Fruit fly (Drosophila melanogaster) whole organism, embryonic: ENCODE measurements around the gene CG8837.
A peak's percentile ranks its signal among the peaks of the same experiment; 100 is the strongest.

Experiments used
- C15 ChIP-seq: fragments of 200-800 bp; sonication (Bioruptor generic); IDR thresholded peaks from 3 replicates; pipeline ENCODE4 v1.3.6; 2022; ENCODE audit warnings: missing biosample characterization, missing genetic modification characterization
- CG10147 ChIP-seq: fragments of 200-800 bp; sonication (Bioruptor generic); optimal IDR thresholded peaks from 2 replicates; lab custom pipeline; 2019; ENCODE audit warnings: missing biosample characterization, mild to moderate bottlenecking, missing genetic modification characterization, moderate library complexity
- CG12299 ChIP-seq: fragments of 200-800 bp; sonication (Bioruptor generic); optimal IDR thresholded peaks from 2 replicates; lab custom pipeline; 2018; ENCODE audit warnings: missing biosample characterization, mild to moderate bottlenecking, missing genetic modification characterization
- CG12391 ChIP-seq: fragments of 200-800 bp; sonication (Bioruptor generic); optimal IDR thresholded peaks from 3 replicates; lab custom pipeline; 2018; ENCODE audit warnings: missing biosample characterization, mild to moderate bottlenecking, missing genetic modification characterization, moderate library complexity
- CG13123 ChIP-seq: fragments of 200-800 bp; sonication (Bioruptor generic); optimal IDR thresholded peaks from 2 replicates; lab custom pipeline; 2016; ENCODE audit warnings: missing biosample characterization, missing genetic modification characterization
- CG13424 ChIP-seq: fragments of 200-800 bp; sonication (Bioruptor generic); optimal IDR thresholded peaks from 2 replicates; lab custom pipeline; 2019; ENCODE audit warnings: missing biosample characterization, mild to moderate bottlenecking, missing genetic modification characterization, moderate library complexity
- CG15073 ChIP-seq: fragments of 200-800 bp; sonication (Bioruptor generic); optimal IDR thresholded peaks from 2 replicates; lab custom pipeline; 2016; ENCODE audit warnings: missing biosample characterization, missing genetic modification characterization
- CG15479 ChIP-seq: fragments of 200-800 bp; sonication (Bioruptor generic); optimal IDR thresholded peaks from 3 replicates; lab custom pipeline; 2019; ENCODE audit warnings: missing biosample characterization, mild to moderate bottlenecking, missing genetic modification characterization, moderate library complexity
- CG17802 ChIP-seq: fragments of 200-800 bp; sonication (Bioruptor generic); optimal IDR thresholded peaks from 2 replicates; lab custom pipeline; 2018; ENCODE audit warnings: missing biosample characterization, mild to moderate bottlenecking, missing genetic modification characterization, moderate library complexity
- CG1832 ChIP-seq: fragments of 200-800 bp; sonication (Bioruptor generic); optimal IDR thresholded peaks from 2 replicates; lab custom pipeline; 2017; ENCODE audit warnings: missing biosample characterization, mild to moderate bottlenecking, missing genetic modification characterization, inconsistent platforms
- CG3065 ChIP-seq: fragments of 200-800 bp; sonication (Bioruptor generic); optimal IDR thresholded peaks from 2 replicates; lab custom pipeline; 2016; ENCODE audit warnings: missing biosample characterization, missing genetic modification characterization
- CG32772 ChIP-seq: fragments of 200-800 bp; sonication (Bioruptor generic); IDR thresholded peaks from 2 replicates; pipeline ENCODE4 v1.3.6; 2022; ENCODE audit warnings: missing biosample characterization, missing genetic modification characterization
- CG34224 ChIP-seq: fragments of 200-800 bp; sonication (Bioruptor generic); IDR thresholded peaks from 3 replicates; pipeline ENCODE4 v1.3.6; 2022; ENCODE audit warnings: missing biosample characterization, missing genetic modification characterization; ENCODE audit not compliant: partially characterized antibody
- CG8089 ChIP-seq: fragments of 200-800 bp; sonication (Bioruptor generic); optimal IDR thresholded peaks from 3 replicates; lab custom pipeline; 2016; ENCODE audit warnings: missing biosample characterization, missing genetic modification characterization
- CG8388 ChIP-seq: fragments of 200-800 bp; sonication (Bioruptor generic); optimal IDR thresholded peaks from 2 replicates; lab custom pipeline; 2019; ENCODE audit warnings: missing biosample characterization, mild to moderate bottlenecking, missing genetic modification characterization, moderate library complexity
- CG8944 ChIP-seq: fragments of 200-800 bp; sonication (Bioruptor generic); optimal IDR thresholded peaks from 3 replicates; lab custom pipeline; 2016; ENCODE audit warnings: missing biosample characterization, missing genetic modification characterization
- CG9727 ChIP-seq: fragments of 200-800 bp; sonication (Bioruptor generic); optimal IDR thresholded peaks from 3 replicates; lab custom pipeline; 2017; ENCODE audit warnings: missing biosample characterization, mild to moderate bottlenecking, missing genetic modification characterization
- D ChIP-seq, 2 experiments: fragments of 200-800 bp in 1 of 2; fragments of >200 bp in 1 of 2; sonication (Bioruptor generic) in 1 of 2; optimal IDR thresholded peaks; 2 replicates in 1 of 2; 3 replicates in 1 of 2; lab custom pipeline; 2017; ENCODE audit warnings: mild to moderate bottlenecking in 1 of 2, missing biosample characterization in 1 of 2, missing genetic modification characterization in 1 of 2, missing genetic modification reagents in 1 of 2
- D19A ChIP-seq: fragments of 200-800 bp; optimal IDR thresholded peaks from 3 replicates; lab custom pipeline; 2019; ENCODE audit warnings: missing biosample characterization, mild to moderate bottlenecking, missing genetic modification characterization, moderate library complexity
- Dll ChIP-seq: fragments of 200-800 bp; sonication (Bioruptor generic); IDR thresholded peaks from 4 replicates; pipeline ENCODE4 v1.3.6; 2022; ENCODE audit warnings: missing biosample characterization, missing genetic modification characterization; ENCODE audit not compliant: partially characterized antibody
- Dp ChIP-seq: fragments of 200-800 bp; sonication (Bioruptor generic); optimal IDR thresholded peaks from 2 replicates; lab custom pipeline; 2018; ENCODE audit warnings: missing biosample characterization, mild to moderate bottlenecking, missing genetic modification characterization, moderate library complexity
- Drgx ChIP-seq: fragments of 200-800 bp; sonication (Bioruptor generic); IDR thresholded peaks from 2 replicates; pipeline ENCODE4 v1.3.6; 2022; ENCODE audit warnings: missing biosample characterization, missing genetic modification characterization
- Ets65A ChIP-seq: fragments of 200-800 bp; sonication (Bioruptor generic); peaks from one replicate; lab custom pipeline; 2016; ENCODE audit warnings: missing biosample characterization, missing genetic modification characterization
- Ets97D ChIP-seq: fragments of 200-800 bp; sonication (Bioruptor generic); optimal IDR thresholded peaks from 3 replicates; lab custom pipeline; 2016; ENCODE audit warnings: missing biosample characterization, missing genetic modification characterization
- Gug ChIP-seq: fragments of 200-800 bp; sonication (Bioruptor generic); IDR thresholded peaks from 4 replicates; pipeline ENCODE4 v1.3.6; 2022; ENCODE audit warnings: missing biosample characterization, missing genetic modification characterization
- H2.0 ChIP-seq: fragments of 200-800 bp; sonication (Bioruptor generic); IDR thresholded peaks from 2 replicates; pipeline ENCODE4 v1.3.6; 2022; ENCODE audit warnings: missing biosample characterization, missing genetic modification characterization
- Lim3 ChIP-seq: fragments of 200-800 bp; sonication (Bioruptor generic); IDR thresholded peaks from 2 replicates; pipeline ENCODE4 v1.3.6; 2022; ENCODE audit warnings: missing biosample characterization, missing genetic modification characterization
- Myb ChIP-seq: fragments of 200-800 bp; sonication (Bioruptor generic); optimal IDR thresholded peaks from 2 replicates; lab custom pipeline; 2016; ENCODE audit warnings: missing biosample characterization, missing genetic modification characterization
- NFAT ChIP-seq: fragments of 200-800 bp; sonication (Bioruptor generic); IDR thresholded peaks from 2 replicates; pipeline ENCODE4 v1.3.6; 2022; ENCODE audit warnings: missing biosample characterization, missing genetic modification characterization
- Optix ChIP-seq: fragments of 200-800 bp; sonication (Bioruptor generic); IDR thresholded peaks from 3 replicates; pipeline ENCODE4 v1.3.6; 2022; ENCODE audit warnings: missing biosample characterization, missing genetic modification characterization
- PHDP ChIP-seq: fragments of 200-800 bp; sonication (Bioruptor generic); optimal IDR thresholded peaks from 3 replicates; lab custom pipeline; 2018; ENCODE audit warnings: missing biosample characterization, mild to moderate bottlenecking, missing genetic modification characterization, moderate library complexity
- Xbp1 ChIP-seq: fragments of 200-800 bp; sonication (Bioruptor generic); optimal IDR thresholded peaks from 3 replicates; lab custom pipeline; 2016; ENCODE audit warnings: missing biosample characterization, mild to moderate bottlenecking, missing genetic modification characterization
- amos ChIP-seq: fragments of 200-800 bp; sonication (Bioruptor generic); IDR thresholded peaks from 2 replicates; pipeline ENCODE4 v1.3.6; 2022; ENCODE audit warnings: missing biosample characterization, missing genetic modification characterization; ENCODE audit not compliant: partially characterized antibody
- ase ChIP-seq: fragments of 200-800 bp; sonication (Bioruptor generic); IDR thresholded peaks from 3 replicates; pipeline ENCODE4 v1.3.6; 2022; ENCODE audit warnings: missing biosample characterization, missing genetic modification characterization
- ash1 ChIP-seq: fragments of 200-800 bp; sonication (Bioruptor generic); optimal IDR thresholded peaks from 2 replicates; lab custom pipeline; 2018; ENCODE audit warnings: missing biosample characterization, mild to moderate bottlenecking, missing genetic modification characterization
- ato ChIP-seq: fragments of 200-800 bp; sonication (Bioruptor generic); IDR thresholded peaks from 2 replicates; pipeline ENCODE4 v1.3.6; 2022; ENCODE audit warnings: missing biosample characterization, missing genetic modification characterization; ENCODE audit not compliant: partially characterized antibody
- bcd ChIP-seq: fragments of 200-800 bp; sonication (Bioruptor generic); optimal IDR thresholded peaks from 2 replicates; lab custom pipeline; 2017; ENCODE audit warnings: missing biosample characterization, mild to moderate bottlenecking, missing genetic modification characterization
- cg ChIP-seq: fragments of 200-800 bp; sonication (Bioruptor generic); optimal IDR thresholded peaks from 3 replicates; lab custom pipeline; 2019; ENCODE audit warnings: missing biosample characterization, mild to moderate bottlenecking, missing genetic modification characterization, moderate library complexity
- chn ChIP-seq: fragments of 200-800 bp; sonication (Bioruptor generic); optimal IDR thresholded peaks from 2 replicates; lab custom pipeline; 2016; ENCODE audit warnings: missing biosample characterization, missing genetic modification characterization
- crc ChIP-seq: fragments of 200-800 bp; sonication (Bioruptor generic); optimal IDR thresholded peaks from 2 replicates; lab custom pipeline; 2016; ENCODE audit warnings: missing biosample characterization, missing genetic modification characterization
- dmrt11E ChIP-seq: fragments of 200-800 bp; sonication (Bioruptor generic); optimal IDR thresholded peaks from 3 replicates; lab custom pipeline; 2018; ENCODE audit warnings: missing biosample characterization, mild to moderate bottlenecking, missing genetic modification characterization, moderate library complexity
- fd3F ChIP-seq: fragments of 200-800 bp; sonication (Bioruptor generic); optimal IDR thresholded peaks from 2 replicates; lab custom pipeline; 2018; ENCODE audit warnings: missing biosample characterization, mild to moderate bottlenecking, missing genetic modification characterization, moderate library complexity
- gfzf ChIP-seq: fragments of 200-800 bp; sonication (Bioruptor generic); optimal IDR thresholded peaks from 2 replicates; lab custom pipeline; 2016; ENCODE audit warnings: missing biosample characterization, mild to moderate bottlenecking, missing genetic modification characterization, moderate library complexity
- hth ChIP-seq: fragments of >200 bp; optimal IDR thresholded peaks from 2 replicates; lab custom pipeline; 2017; ENCODE audit warnings: inconsistent platforms
- mirr ChIP-seq: fragments of 200-800 bp; sonication (Bioruptor generic); optimal IDR thresholded peaks from 3 replicates; lab custom pipeline; 2018; ENCODE audit warnings: missing biosample characterization, mild to moderate bottlenecking, missing genetic modification characterization
- nau ChIP-seq: fragments of 200-800 bp; sonication (Bioruptor generic); optimal IDR thresholded peaks from 3 replicates; lab custom pipeline; 2017; ENCODE audit warnings: missing biosample characterization, mild to moderate bottlenecking, missing genetic modification characterization, missing genetic modification reagents
- prd ChIP-seq, 3 experiments: fragments of >200 bp in 2 of 3; fragments of 200-800 bp in 1 of 3; sonication (Bioruptor generic) in 1 of 3; optimal IDR thresholded peaks in 2 of 3; IDR thresholded peaks in 1 of 3; 2 replicates in 2 of 3; 3 replicates in 1 of 3; pipeline versions ENCODE4 v1.3.6 to Lab custom; 2017 to 2022; ENCODE audit warnings: missing biosample characterization in 1 of 3, missing genetic modification characterization in 1 of 3
- ssp ChIP-seq: fragments of 200-800 bp; sonication (Bioruptor generic); IDR thresholded peaks from 2 replicates; pipeline ENCODE4 v1.3.6; 2022; ENCODE audit warnings: missing biosample characterization, missing genetic modification characterization
- tna ChIP-seq: fragments of 200-800 bp; sonication (Bioruptor generic); IDR thresholded peaks from 2 replicates; pipeline ENCODE4 v1.3.6; 2022; ENCODE audit warnings: missing biosample characterization, missing genetic modification characterization; ENCODE audit not compliant: partially characterized antibody

CG8837 gene

DNA sequence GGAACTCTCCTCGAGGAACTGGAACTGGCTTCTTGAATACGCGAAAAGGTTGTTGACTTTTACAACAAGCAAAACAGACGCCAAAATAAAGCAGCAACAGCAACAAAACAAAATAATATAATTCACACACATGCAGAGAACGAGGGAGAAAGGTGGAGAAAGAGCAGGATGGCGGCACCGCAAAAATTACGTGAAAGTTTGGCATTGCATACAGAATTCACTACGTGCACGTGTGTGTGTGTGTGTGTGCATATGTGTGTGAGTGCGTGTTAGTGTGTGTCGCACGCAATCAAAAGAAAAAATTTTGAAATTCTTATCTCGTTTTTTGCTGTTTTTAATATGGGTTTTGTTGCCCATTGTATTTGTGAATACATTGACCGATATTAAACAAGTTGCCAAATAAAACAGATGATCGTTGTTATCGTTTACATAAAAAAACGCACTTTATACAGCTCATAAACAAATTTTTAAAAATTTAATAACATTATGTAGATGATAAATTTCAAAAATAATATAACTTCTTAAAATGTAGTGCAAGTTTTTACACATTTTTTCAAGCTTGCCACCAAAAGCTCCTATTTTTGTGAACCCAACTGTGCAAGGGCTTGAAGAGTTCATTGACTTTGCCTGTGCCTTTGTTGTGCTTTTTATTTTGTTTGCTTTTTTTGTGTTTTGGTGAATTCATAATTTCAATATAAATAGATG lies 21.3 kb downstream of the CG8837 start (continued):
- TF ChIP-seq CG15479 (GFP tag; lab: Kevin White, UChicago) (no peak), D (optimal IDR thresholded peaks at IDR 0.05; lab: Kevin White, UChicago) (no peak), D (GFP tag; optimal IDR thresholded peaks at IDR 0.05; lab: Kevin White, UChicago) (peak; percentile 24), CG1832 (GFP tag; lab: Kevin White, UChicago) (no peak), CG8089 (GFP tag; lab: Kevin White, UChicago) (no peak), D19A (tag; lab: Kevin White, UChicago) (peak; percentile 9), prd (optimal IDR thresholded peaks at IDR 0.05; lab: Kevin White, UChicago) (no peak), prd (GFP tag; IDR thresholded peaks at IDR 0.05; lab: Robert Waterston, UW) (no peak), Lim3 (GFP tag; lab: Robert Waterston, UW) (no peak), Dp (GFP tag; lab: Kevin White, UChicago) (no peak), mirr (no peak), CG34224 (no peak), dmrt11E (tag; lab: Kevin White, UChicago) (no peak), chn (GFP tag; lab: Kevin White, UChicago) (no peak), PHDP (tag; lab: Kevin White, UChicago) (peak; percentile 48), crc (no peak), ssp (GFP tag; lab: Robert Waterston, UW) (no peak), CG15073 (GFP tag; lab: Kevin White, UChicago) (no peak), CG8388 (GFP tag; lab: Kevin White, UChicago) (no peak), CG13424 (tag; lab: Kevin White, UChicago) (no peak), cg (GFP tag; lab: Kevin White, UChicago) (peak; percentile 25), gfzf (GFP tag; lab: Kevin White, UChicago) (no peak), CG10147 (GFP tag; lab: Kevin White, UChicago) (no peak), CG12299 (tag; lab: Kevin White, UChicago) (no peak), Ets97D (GFP tag; lab: Kevin White, UChicago) (no peak), ase (no peak), tna (GFP tag; lab: Robert Waterston, UW) (no peak), H2.0 (GFP tag; lab: Robert Waterston, UW) (no peak), CG17802 (no peak), Drgx (0 out of 2 replicates have a peak, but pooled peaks have one; percentile 11), CG8944 (GFP tag; lab: Kevin White, UChicago) (no peak), Dll (GFP tag; lab: Robert Waterston, UW) (no peak), NFAT (no peak), ato (GFP tag; lab: Robert Waterston, UW) (no peak), ash1 (GFP tag; lab: Kevin White, UChicago) (no peak), bcd (GFP tag; lab: Kevin White, UChicago) (no peak), CG13123 (no peak), Myb (GFP tag; lab: Kevin White, UChicago) (no peak), fd3F (GFP tag; lab: Kevin White, UChicago) (no peak), C15 (GFP tag; lab: Robert Waterston, UW) (no peak), CG3065 (GFP tag; lab: Kevin White, UChicago) (no peak), Ets65A (GFP tag; lab: Kevin White, UChicago) (no peak), CG9727 (GFP tag; lab: Kevin White, UChicago) (no peak), CG12391 (tag; lab: Kevin White, UChicago) (peak; percentile 34), hth (lab: Kevin White, UChicago) (no peak), Xbp1 (GFP tag; lab: Kevin White, UChicago) (peak; percentile 2), nau (GFP tag; lab: Kevin White, UChicago) (no peak), amos (GFP tag; lab: Robert Waterston, UW) (no peak), Optix (no peak), CG32772 (no peak), Gug (GFP tag; lab: Robert Waterston, UW) (no peak)
